Worm (Caenorhabditis elegans): ENCODE data around the gene zhit-1.
A peak's percentile ranks its signal among the peaks of the same experiment; 100 is the strongest.

zhit-1 gene

DNA sequence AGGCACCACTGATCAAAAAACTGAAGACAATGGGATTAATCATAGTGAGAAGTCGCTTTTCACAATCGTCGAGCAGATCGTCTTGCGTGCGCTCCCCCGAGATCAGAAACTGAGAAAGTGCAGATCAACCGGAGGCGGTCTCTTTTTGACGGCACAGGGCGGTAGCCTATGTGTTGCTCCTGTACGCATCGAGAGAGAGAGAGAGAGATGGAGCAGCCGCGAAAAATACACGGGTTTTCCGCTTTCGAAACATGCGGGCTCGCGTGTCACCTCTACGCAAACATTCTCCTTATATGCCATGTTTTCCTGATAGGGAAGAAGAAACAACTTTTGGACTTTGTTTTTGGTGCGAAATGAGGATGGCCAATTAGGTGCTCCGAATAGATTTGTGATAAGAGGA is 16.8 kb upstream of the zhit-1 start, which contains the start of gene lrpc-1:
Gene lrpc-1 (minus strand): TSS at position 101 of the 400 bp plus-strand sequence.
- TF ChIP-seq ztf-29 (GFP tag; IDR thresholded peaks at IDR 0.05) = no peak
- TF ChIP-seq ztf-23 (GFP tag; IDR thresholded peaks at IDR 0.05) = 0 out of 2 replicates have a peak, but pooled peaks have one; percentile 13

DNA sequence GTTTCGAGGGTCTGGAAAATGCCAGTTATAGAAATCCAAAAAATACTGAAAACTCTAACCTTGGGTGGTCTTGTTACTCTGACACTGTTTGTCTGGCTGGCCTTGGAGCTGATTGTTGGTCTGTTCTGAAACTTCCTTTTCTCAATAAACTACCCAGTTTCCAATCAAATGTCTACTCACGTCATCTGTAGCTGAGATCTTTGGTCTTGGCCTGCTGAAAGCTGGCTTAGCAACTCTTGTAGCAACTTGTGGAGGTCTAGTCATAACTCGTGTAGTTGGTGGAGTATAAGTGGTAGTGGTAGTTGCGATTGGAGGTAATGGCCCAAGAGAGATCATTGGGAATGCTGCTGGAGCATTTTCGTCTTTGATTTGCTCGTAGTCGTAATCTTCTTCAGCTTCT is 13.8 kb upstream of the zhit-1 start:
- TF ChIP-seq klf-2 (GFP tag; conservative IDR thresholded peaks at IDR 0.05) = no peak
- TF ChIP-seq ref-1 (GFP tag; conservative IDR thresholded peaks at IDR 0.05) = no peak
- TF ChIP-seq flt-1 (GFP tag; IDR thresholded peaks at IDR 0.05) = no peak
- TF ChIP-seq med-1 (GFP tag; optimal IDR thresholded peaks at IDR 0.05; ENCODE audit: insufficient read depth) = no peak
- TF ChIP-seq cog-1 (tag; optimal IDR thresholded peaks at IDR 0.05) = no peak
- no peak for TF ChIP-seq ztf-23 (GFP tag; IDR thresholded peaks at IDR 0.05)
- no peak for TF ChIP-seq ztf-29 (GFP tag; IDR thresholded peaks at IDR 0.05)
- no peak for TF ChIP-seq T22C8.4 (GFP tag; IDR thresholded peaks at IDR 0.05)
- no peak for TF ChIP-seq tab-1 (GFP tag; IDR thresholded peaks at IDR 0.05)

DNA sequence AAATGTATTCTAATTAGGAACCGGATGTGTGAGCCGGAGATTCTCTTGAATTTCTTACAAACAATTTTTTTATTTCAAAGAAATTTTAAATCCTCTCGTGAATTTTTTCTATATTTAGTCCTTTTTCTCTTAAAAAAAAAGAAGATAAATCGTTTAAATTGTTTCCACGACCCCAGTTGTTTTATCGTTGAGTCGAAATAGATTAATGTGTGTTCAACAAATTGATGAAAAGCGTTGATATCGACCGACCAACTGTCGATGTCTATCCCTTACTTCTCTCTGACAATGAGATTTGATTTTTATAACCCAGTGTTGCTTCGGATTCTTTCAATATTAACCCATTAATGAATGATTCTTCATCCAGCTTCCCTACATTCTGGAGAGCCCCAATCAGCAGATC is 9.9 kb upstream of the zhit-1 start, which contains the start of gene CD4.1:
Gene CD4.1 (plus strand): TSS at position 301 of the 400 bp plus-strand sequence.
- TF ChIP-seq med-1 (GFP tag; optimal IDR thresholded peaks at IDR 0.05; ENCODE audit: insufficient read depth) (no peak), ref-1 (GFP tag; conservative IDR thresholded peaks at IDR 0.05) (no peak), ztf-29 (GFP tag; IDR thresholded peaks at IDR 0.05) (no peak), flt-1 (GFP tag; IDR thresholded peaks at IDR 0.05) (no peak), ztf-23 (GFP tag; IDR thresholded peaks at IDR 0.05) (no peak), cog-1 (tag; optimal IDR thresholded peaks at IDR 0.05) (no peak), klf-2 (GFP tag; conservative IDR thresholded peaks at IDR 0.05) (no peak), T22C8.4 (GFP tag; IDR thresholded peaks at IDR 0.05) (no peak), tab-1 (GFP tag; IDR thresholded peaks at IDR 0.05) (no peak)

DNA sequence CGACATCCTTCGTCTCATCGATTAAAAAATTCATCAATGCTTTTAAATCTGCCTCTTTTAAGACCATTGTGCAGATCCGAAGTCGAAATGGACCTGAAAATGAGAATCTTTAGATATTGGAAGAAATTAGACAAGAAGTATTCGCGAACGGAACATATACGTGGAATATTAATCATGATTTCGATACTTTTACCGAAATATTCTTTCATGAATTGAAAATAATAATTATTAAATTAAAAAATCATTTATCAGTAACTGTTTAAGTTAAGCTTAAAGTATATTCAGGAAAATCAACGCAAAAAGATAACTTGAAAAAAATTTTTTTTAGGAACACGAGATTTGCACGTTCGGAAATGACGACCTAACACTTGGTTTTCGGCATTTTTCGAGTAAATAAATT is 4.9 kb upstream of the zhit-1 start, which contains the start of gene CD4.8:
Gene CD4.8 (minus strand): TSS at position 101 of the 400 bp plus-strand sequence.
- TF ChIP-seq T22C8.4 (GFP tag; IDR thresholded peaks at IDR 0.05) = no peak
- TF ChIP-seq flt-1 (GFP tag; IDR thresholded peaks at IDR 0.05) = no peak
- no peak for TF ChIP-seq cog-1 (tag; optimal IDR thresholded peaks at IDR 0.05)
- TF ChIP-seq med-1 (GFP tag; optimal IDR thresholded peaks at IDR 0.05; ENCODE audit: insufficient read depth) = no peak
- TF ChIP-seq ref-1 (GFP tag; conservative IDR thresholded peaks at IDR 0.05) = no peak
- no peak for TF ChIP-seq ztf-29 (GFP tag; IDR thresholded peaks at IDR 0.05)
- TF ChIP-seq ztf-23 (GFP tag; IDR thresholded peaks at IDR 0.05) = no peak
- no peak for TF ChIP-seq klf-2 (GFP tag; conservative IDR thresholded peaks at IDR 0.05)
- TF ChIP-seq tab-1 (GFP tag; IDR thresholded peaks at IDR 0.05) = no peak

DNA sequence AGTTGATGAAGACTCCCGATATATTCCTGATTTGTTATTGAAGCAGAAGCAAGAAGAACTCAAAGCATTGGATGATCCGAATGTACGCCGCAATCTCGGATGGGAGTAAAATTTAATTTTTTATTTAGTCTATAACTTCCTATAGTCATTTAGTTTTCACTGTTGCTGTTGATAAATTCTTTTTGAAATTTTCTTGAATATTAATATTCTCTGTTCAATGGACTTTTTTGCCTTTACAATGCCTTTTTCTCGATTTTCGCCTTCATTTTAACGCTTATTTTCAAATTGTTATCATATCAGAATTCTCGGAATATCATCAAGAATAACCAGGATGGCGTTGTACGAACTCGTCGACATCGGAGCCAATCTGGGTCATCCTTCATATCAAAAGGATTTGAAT is 2.0 kb downstream of the zhit-1 start, which contains the start of gene crn-2:
Gene crn-2 (plus strand): TSS at position 301 of the 400 bp plus-strand sequence.
- TF ChIP-seq ztf-23 (GFP tag; IDR thresholded peaks at IDR 0.05) = no peak

DNA sequence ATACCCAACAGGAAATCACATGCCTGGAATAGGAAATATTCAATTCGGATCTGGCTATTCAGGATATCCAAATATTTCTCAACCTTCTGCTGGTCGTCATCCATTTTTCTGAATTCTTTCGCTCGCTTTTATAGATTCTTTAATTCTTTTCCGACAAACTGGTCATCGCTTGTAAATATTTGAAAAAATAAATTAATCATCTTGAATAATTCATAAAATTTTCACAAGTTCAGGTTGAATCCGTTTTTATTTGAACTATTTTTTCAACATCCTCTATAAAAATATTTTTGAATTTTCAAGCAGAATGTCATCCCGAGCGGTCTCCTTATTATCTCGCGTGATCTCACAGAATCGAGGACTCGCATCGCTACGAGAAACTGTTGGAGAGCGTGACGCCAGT is 2.9 kb downstream of the zhit-1 start, which contains the start of gene mrpl-48:
Gene mrpl-48 (plus strand): TSS at position 301 of the 400 bp plus-strand sequence.
- no peak for TF ChIP-seq ztf-29 (GFP tag; IDR thresholded peaks at IDR 0.05)
- no peak for TF ChIP-seq klf-2 (GFP tag; conservative IDR thresholded peaks at IDR 0.05)
- TF ChIP-seq med-1 (GFP tag; optimal IDR thresholded peaks at IDR 0.05; ENCODE audit: insufficient read depth) = no peak
- TF ChIP-seq cog-1 (tag; optimal IDR thresholded peaks at IDR 0.05) = no peak
- TF ChIP-seq T22C8.4 (GFP tag; IDR thresholded peaks at IDR 0.05) = no peak
- TF ChIP-seq ztf-23 (GFP tag; IDR thresholded peaks at IDR 0.05) = no peak
- TF ChIP-seq tab-1 (GFP tag; IDR thresholded peaks at IDR 0.05) = no peak
- no peak for TF ChIP-seq ref-1 (GFP tag; conservative IDR thresholded peaks at IDR 0.05)

DNA sequence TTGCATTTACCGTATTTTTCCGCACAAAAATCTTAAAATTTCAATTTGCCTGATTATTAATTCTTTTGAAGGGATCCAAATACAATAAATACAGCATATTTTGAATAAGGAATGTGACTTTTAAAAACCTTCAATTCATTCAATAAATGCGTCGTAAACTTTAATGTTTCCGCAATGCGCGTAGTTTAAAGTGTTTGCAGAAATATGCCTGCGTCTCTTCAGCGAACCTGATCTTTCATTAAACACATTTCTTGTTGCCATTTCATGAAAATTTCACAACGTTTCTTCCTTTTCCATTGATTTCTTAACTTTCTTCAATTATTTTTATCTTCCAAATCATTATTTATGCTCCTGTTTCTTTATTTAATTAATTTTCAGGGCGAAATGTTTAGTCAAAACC is 4.0 kb downstream of the zhit-1 start, which contains the start of gene vps-37:
Gene vps-37 (plus strand): TSS at position 378 of the 400 bp plus-strand sequence.
- peak; percentile 45 for TF ChIP-seq cog-1 (tag; optimal IDR thresholded peaks at IDR 0.05)
- 0 out of 2 replicates have a peak, but pooled peaks have one; percentile 59 for TF ChIP-seq flt-1 (GFP tag; IDR thresholded peaks at IDR 0.05)
- no peak for TF ChIP-seq ztf-29 (GFP tag; IDR thresholded peaks at IDR 0.05)
- TF ChIP-seq klf-2 (GFP tag; conservative IDR thresholded peaks at IDR 0.05) = no peak
- TF ChIP-seq tab-1 (GFP tag; IDR thresholded peaks at IDR 0.05) = peak; percentile 12; the same call in 1 of the 2 replicates
- TF ChIP-seq ztf-23 (GFP tag; IDR thresholded peaks at IDR 0.05) = peak; percentile 41; the same call in 1 of the 2 replicates

DNA sequence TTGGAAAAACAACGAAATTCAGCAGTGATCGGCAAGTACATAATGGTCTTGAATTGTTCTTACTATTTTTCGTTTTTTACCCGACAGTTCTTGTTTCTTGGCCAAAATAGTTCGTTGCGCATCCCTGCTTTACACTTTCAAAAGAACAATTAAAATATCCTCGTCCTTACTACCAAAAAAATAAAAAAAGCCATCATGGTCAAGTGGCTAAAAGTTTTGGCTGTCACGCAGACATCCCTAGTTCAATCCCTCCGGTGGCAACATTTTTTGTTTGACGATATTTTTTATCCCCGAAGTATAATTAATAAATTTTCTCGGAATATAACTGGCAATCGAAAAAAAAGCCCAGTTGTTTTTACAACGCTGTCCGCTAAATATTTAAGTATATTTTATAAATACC is 4.5 kb downstream of the zhit-1 start:
- TF ChIP-seq tab-1 (GFP tag; IDR thresholded peaks at IDR 0.05) = no peak
- no peak for TF ChIP-seq ztf-29 (GFP tag; IDR thresholded peaks at IDR 0.05)
- no peak for TF ChIP-seq ztf-23 (GFP tag; IDR thresholded peaks at IDR 0.05)
- no peak for TF ChIP-seq med-1 (GFP tag; optimal IDR thresholded peaks at IDR 0.05; ENCODE audit: insufficient read depth)
- TF ChIP-seq T22C8.4 (GFP tag; IDR thresholded peaks at IDR 0.05) = no peak
- no peak for TF ChIP-seq ref-1 (GFP tag; conservative IDR thresholded peaks at IDR 0.05)
- no peak for TF ChIP-seq klf-2 (GFP tag; conservative IDR thresholded peaks at IDR 0.05)
- no peak for TF ChIP-seq cog-1 (tag; optimal IDR thresholded peaks at IDR 0.05)
- no peak for TF ChIP-seq flt-1 (GFP tag; IDR thresholded peaks at IDR 0.05)

DNA sequence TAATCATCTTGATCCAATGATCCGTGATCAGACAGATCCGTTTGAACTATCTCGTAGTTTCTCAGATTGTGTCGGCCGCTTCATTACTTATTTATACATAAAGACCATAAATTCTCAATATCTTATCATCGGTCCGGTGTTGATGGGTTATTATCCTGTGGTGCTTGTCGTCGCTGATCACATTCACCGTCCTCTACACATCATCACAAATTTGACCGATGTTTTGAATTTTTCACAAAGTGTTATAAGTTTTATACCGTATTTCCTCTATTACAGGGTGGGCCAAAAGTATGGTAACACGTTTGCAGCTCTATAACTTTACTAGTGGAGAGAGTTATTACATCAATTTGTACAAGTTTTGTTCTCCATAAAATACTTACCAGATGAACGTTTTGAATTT is 8.4 kb downstream of the zhit-1 start:
- TF ChIP-seq ztf-23 (GFP tag; IDR thresholded peaks at IDR 0.05) (no peak), cog-1 (tag; optimal IDR thresholded peaks at IDR 0.05) (no peak), T22C8.4 (GFP tag; IDR thresholded peaks at IDR 0.05) (no peak), ztf-29 (GFP tag; IDR thresholded peaks at IDR 0.05) (no peak), ref-1 (GFP tag; conservative IDR thresholded peaks at IDR 0.05) (no peak), klf-2 (GFP tag; conservative IDR thresholded peaks at IDR 0.05) (no peak), flt-1 (GFP tag; IDR thresholded peaks at IDR 0.05) (no peak), tab-1 (GFP tag; IDR thresholded peaks at IDR 0.05) (no peak), med-1 (GFP tag; optimal IDR thresholded peaks at IDR 0.05; ENCODE audit: insufficient read depth) (no peak)

DNA sequence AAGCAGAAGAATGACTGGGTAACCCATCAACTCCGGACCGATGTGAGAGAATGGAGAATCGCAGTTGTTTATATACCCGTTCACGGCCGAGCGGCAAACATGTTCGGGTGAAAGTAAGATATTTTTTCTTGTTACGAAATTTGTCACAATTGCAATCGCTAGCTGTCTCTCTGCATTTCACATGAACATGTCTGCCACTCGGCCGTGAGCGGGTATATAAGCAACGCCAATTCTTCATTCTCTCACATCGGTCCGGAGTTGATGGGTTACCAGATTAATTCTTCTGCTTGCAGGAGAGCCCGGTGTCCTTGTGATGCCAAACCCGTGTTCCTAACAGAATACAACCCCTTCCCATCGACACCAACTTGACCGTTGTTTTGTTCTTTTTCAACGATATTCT is 9.3 kb downstream of the zhit-1 start:
- TF ChIP-seq T22C8.4 (GFP tag; IDR thresholded peaks at IDR 0.05) (no peak), flt-1 (GFP tag; IDR thresholded peaks at IDR 0.05) (no peak), ztf-23 (GFP tag; IDR thresholded peaks at IDR 0.05) (no peak)
